Fruit fly (Drosophila melanogaster) whole organism, wandering third instar larva: ENCODE results near the gene Dhc1.

Experiments used
- N ChIP-seq: fragments of >200 bp; optimal IDR thresholded peaks from 2 replicates; lab custom pipeline; 2018; ENCODE audit warnings: missing biosample characterization, missing external identifiers, missing genetic modification characterization
- pan ChIP-seq: fragments of >200 bp; optimal IDR thresholded peaks from 2 replicates; lab custom pipeline; 2017
- rgr ChIP-seq: fragments of 200-800 bp; sonication (Bioruptor generic); optimal IDR thresholded peaks from 3 replicates; lab custom pipeline; 2016; ENCODE audit warnings: missing biosample characterization, mild to moderate bottlenecking, missing genetic modification characterization
- usp ChIP-seq: fragments of >200 bp; optimal IDR thresholded peaks from 2 replicates; lab custom pipeline; 2017; ENCODE audit warnings: missing biosample characterization, missing genetic modification characterization

DNA sequence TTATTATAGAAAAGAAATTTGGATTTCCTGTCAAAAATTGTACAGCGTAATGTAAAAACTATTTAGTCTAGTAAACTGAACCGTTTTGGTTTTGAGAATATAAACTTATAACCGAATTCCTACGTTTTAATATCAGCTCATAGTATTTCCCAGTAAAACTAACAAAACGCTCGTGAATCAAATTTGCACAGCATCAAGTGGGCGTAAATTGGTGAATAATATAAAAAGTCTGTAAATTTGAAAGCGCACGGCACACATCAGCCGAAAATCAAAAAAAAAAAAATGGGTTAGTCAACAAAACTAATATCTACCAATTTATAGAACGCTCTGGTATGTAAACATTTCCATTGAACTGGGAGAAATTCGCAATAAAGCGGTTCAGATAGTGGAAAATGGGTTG, 36.6 kb downstream of the Dhc1 start, which contains the start of gene Dh44:
- TF ChIP-seq N (GFP tag; lab: Kevin White, UChicago) (no peak), pan (lab: Kevin White, UChicago) (no peak), rgr (GFP tag; lab: Kevin White, UChicago) (no peak), usp (GFP tag; lab: Kevin White, UChicago) (no peak)
